Worm (Caenorhabditis elegans) whole organism, L2 larva: ENCODE measurements around the gene C04F5.2.

Source experiments
- C34F6.9 ChIP-seq: fragments of 150-350 bp; optimal IDR thresholded peaks from 2 replicates; lab custom pipeline; 2014; ENCODE audit warnings: missing biosample characterization, missing genetic modification characterization
- F13H6.1 ChIP-seq: sonication (generic microtip); optimal IDR thresholded peaks from 2 replicates; lab custom pipeline; 2016; ENCODE audit warnings: missing genetic modification characterization, missing compliant biosample characterization
- R02D3.7 ChIP-seq: fragments of 150-350 bp; optimal IDR thresholded peaks from 2 replicates; lab custom pipeline; 2014; ENCODE audit warnings: missing biosample characterization, missing genetic modification characterization
- Y55F3AM.14 ChIP-seq: fragments of 200-800 bp; sonication (Bioruptor generic); optimal IDR thresholded peaks from 2 replicates; lab custom pipeline; 2018; ENCODE audit warnings: mild to moderate bottlenecking, missing genetic modification characterization, missing compliant biosample characterization
- ZK546.5 ChIP-seq: sonication (generic microtip); optimal IDR thresholded peaks from 2 replicates; lab custom pipeline; 2017; ENCODE audit warnings: missing biosample characterization, missing genetic modification characterization
- aly-2 ChIP-seq: fragments of 150-350 bp; optimal IDR thresholded peaks from 2 replicates; lab custom pipeline; 2014; ENCODE audit warnings: missing biosample characterization, missing genetic modification characterization
- blmp-1 ChIP-seq: sonication (generic microtip); optimal IDR thresholded peaks from 2 replicates; lab custom pipeline; 2017; ENCODE audit warnings: missing genetic modification characterization, mild to moderate bottlenecking, missing compliant biosample characterization, antibody characterized with exemption, moderate library complexity; ENCODE audit not compliant: insufficient read depth
- crh-2 ChIP-seq: sonication (generic microtip); optimal IDR thresholded peaks from 2 replicates; lab custom pipeline; 2017; ENCODE audit warnings: missing biosample characterization, missing genetic modification characterization
- egl-27 ChIP-seq: sonication (generic microtip); optimal IDR thresholded peaks from 3 replicates; lab custom pipeline; 2017; ENCODE audit warnings: missing biosample characterization, missing genetic modification reagents, missing genetic modification characterization
- elt-1 ChIP-seq: fragments of 150-350 bp; optimal IDR thresholded peaks from 2 replicates; lab custom pipeline; 2014; ENCODE audit warnings: missing biosample characterization, missing genetic modification characterization
- elt-3 ChIP-seq: sonication (generic microtip); optimal IDR thresholded peaks from 2 replicates; lab custom pipeline; 2017; ENCODE audit warnings: missing biosample characterization, missing genetic modification characterization
- fos-1 ChIP-seq: fragments of 150-350 bp; optimal IDR thresholded peaks from 2 replicates; lab custom pipeline; 2014; ENCODE audit warnings: missing biosample characterization, missing genetic modification characterization
- lin-11 ChIP-seq: fragments of 150-350 bp; sonication (generic microtip); optimal IDR thresholded peaks from 2 replicates; lab custom pipeline; 2014; ENCODE audit warnings: missing biosample characterization, missing genetic modification characterization, inconsistent platforms, mixed read lengths
- lin-13 ChIP-seq: fragments of 150-350 bp; optimal IDR thresholded peaks from 2 replicates; lab custom pipeline; 2014; ENCODE audit warnings: missing biosample characterization, missing genetic modification reagents, missing genetic modification characterization
- lsy-2 ChIP-seq, 2 experiments: fragments of 150-350 bp in 1 of 2; sonication (generic microtip) in 1 of 2; optimal IDR thresholded peaks; 2 replicates each; lab custom pipeline; 2014 to 2017; ENCODE audit warnings: missing biosample characterization in 2 of 2, missing genetic modification characterization in 2 of 2
- mab-5 ChIP-seq: fragments of 150-350 bp; optimal IDR thresholded peaks from 2 replicates; lab custom pipeline; 2014; ENCODE audit warnings: missing biosample characterization, missing genetic modification characterization
- nhr-11 ChIP-seq: fragments of 150-350 bp; optimal IDR thresholded peaks from 2 replicates; lab custom pipeline; 2014; ENCODE audit warnings: missing biosample characterization, missing genetic modification characterization
- nhr-12 ChIP-seq: fragments of 150-350 bp; optimal IDR thresholded peaks from 2 replicates; lab custom pipeline; 2014; ENCODE audit warnings: missing biosample characterization, missing genetic modification characterization
- nhr-129 ChIP-seq: fragments of 150-350 bp; optimal IDR thresholded peaks from 2 replicates; lab custom pipeline; 2014; ENCODE audit warnings: missing biosample characterization, missing genetic modification characterization
- nhr-6 ChIP-seq: fragments of 150-350 bp; optimal IDR thresholded peaks from 2 replicates; lab custom pipeline; 2014; ENCODE audit warnings: missing biosample characterization, missing genetic modification characterization
- nhr-77 ChIP-seq: fragments of 150-350 bp; optimal IDR thresholded peaks from 2 replicates; lab custom pipeline; 2014; ENCODE audit warnings: missing biosample characterization, missing genetic modification characterization
- peb-1 ChIP-seq: fragments of 150-350 bp; optimal IDR thresholded peaks from 2 replicates; lab custom pipeline; 2014; ENCODE audit warnings: missing biosample characterization, missing genetic modification characterization
- skn-1 ChIP-seq: sonication (generic microtip); optimal IDR thresholded peaks from 2 replicates; lab custom pipeline; 2017; ENCODE audit warnings: missing biosample characterization, missing genetic modification characterization
- snpc-4 ChIP-seq: fragments of 150-350 bp; optimal IDR thresholded peaks from 2 replicates; lab custom pipeline; 2014; ENCODE audit warnings: missing biosample characterization, missing genetic modification characterization
- unc-39 ChIP-seq: fragments of 150-350 bp; optimal IDR thresholded peaks from 2 replicates; lab custom pipeline; 2014; ENCODE audit warnings: missing biosample characterization, missing genetic modification characterization
- unc-55 ChIP-seq: fragments of 150-350 bp; sonication (generic microtip); optimal IDR thresholded peaks from 3 replicates; lab custom pipeline; 2014; ENCODE audit warnings: missing biosample characterization, missing genetic modification reagents, missing genetic modification characterization
- unc-62 ChIP-seq: fragments of 150-350 bp; optimal IDR thresholded peaks from 2 replicates; lab custom pipeline; 2014; ENCODE audit warnings: missing biosample characterization, missing genetic modification reagents, missing genetic modification characterization
- zag-1 ChIP-seq: fragments of 150-350 bp; optimal IDR thresholded peaks from 2 replicates; lab custom pipeline; 2014; ENCODE audit warnings: missing biosample characterization, missing genetic modification characterization
- ztf-1 ChIP-seq: fragments of 200-800 bp; sonication (Bioruptor generic); conservative IDR thresholded peaks from 2 replicates; pipeline ENCODE4 v1.3.6; 2022; ENCODE audit warnings: missing genetic modification characterization, missing compliant biosample characterization
- ztf-4 ChIP-seq: fragments of 150-350 bp; optimal IDR thresholded peaks from 2 replicates; lab custom pipeline; 2014; ENCODE audit warnings: missing biosample characterization, missing genetic modification characterization

The C04F5.2 gene

ce11 chrV:5132441-5132840, 35.5 kb upstream of the C04F5.2 start, which contains the start of gene F14F9.4:
TSS of gene F14F9.4 (plus strand) at chrV:5132741.
- TF ChIP-seq F13H6.1 (tag; lab: Kevin White, UChicago) (no peak), lin-13 (GFP tag; lab: Kevin White, UChicago) (no peak), unc-62 (GFP tag; lab: Kevin White, UChicago) (no peak), snpc-4 (no peak), elt-3 (tag; lab: Kevin White, UChicago) (no peak)

ce11 chrV:5131380-5131779, 34.4 kb upstream of the C04F5.2 start:
- TF ChIP-seq nhr-129 (tag; lab: Kevin White, UChicago), result peak; percentile 100
- TF ChIP-seq unc-55 (GFP tag; lab: Kevin White, UChicago), result peak; percentile 83
- no peak for TF ChIP-seq lin-11
- peak; percentile 18 for TF ChIP-seq snpc-4
- TF ChIP-seq C34F6.9, result peak; percentile 61
- no peak for TF ChIP-seq ztf-1
- TF ChIP-seq fos-1 (tag; lab: Kevin White, UChicago), result peak; percentile 68
- peak; percentile 52 for TF ChIP-seq skn-1 (tag; lab: Kevin White, UChicago)
- peak in 1 of 2 experiments; percentile 23 for TF ChIP-seq lsy-2 (tag; optimal IDR thresholded peaks at IDR 0.05; lab: Kevin White, UChicago)
- TF ChIP-seq, all 48 proteins: peak for 7

ce11 chrV:5130018-5130417, 33.1 kb upstream of the C04F5.2 start, which contains the start of gene F14F9.8:
TSS of gene F14F9.8 (plus strand) at chrV:5130318.
- TF ChIP-seq zag-1, result no peak
- no peak for TF ChIP-seq ztf-4 (tag; lab: Kevin White, UChicago)
- no peak for TF ChIP-seq elt-1 (tag; lab: Kevin White, UChicago)
- TF ChIP-seq R02D3.7 (tag; lab: Kevin White, UChicago), result no peak
- TF ChIP-seq F13H6.1 (tag; lab: Kevin White, UChicago), result no peak
- TF ChIP-seq lsy-2 (tag; optimal IDR thresholded peaks at IDR 0.05; lab: Kevin White, UChicago), result no peak
- no peak for TF ChIP-seq blmp-1 (tag; lab: Kevin White, UChicago)

- TF ChIP-seq nhr-129 (tag; lab: Kevin White, UChicago), result no peak
- TF ChIP-seq aly-2 (tag; lab: Kevin White, UChicago), result no peak
- no peak for TF ChIP-seq elt-3 (tag; lab: Kevin White, UChicago)
- TF ChIP-seq ZK546.5 (tag; lab: Kevin White, UChicago), result no peak
- no peak for TF ChIP-seq unc-39 (tag; lab: Kevin White, UChicago)
- no peak for TF ChIP-seq blmp-1 (tag; lab: Kevin White, UChicago)
- TF ChIP-seq unc-62 (GFP tag; lab: Kevin White, UChicago), result no peak
- no peak for TF ChIP-seq elt-1 (tag; lab: Kevin White, UChicago)
- TF ChIP-seq crh-2 (tag; lab: Kevin White, UChicago), result no peak
- TF ChIP-seq nhr-11 (tag; lab: Kevin White, UChicago), result no peak
- no peak for TF ChIP-seq mab-5 (tag; lab: Kevin White, UChicago)
Measured at ce11 chrV:5126793-5127192, 29.9 kb upstream of the C04F5.2 start, which contains the start of gene F14F9.5. TSS of gene F14F9.5 (plus strand) at chrV:5127093.

ce11 chrV:5119679-5120078, 22.7 kb upstream of the C04F5.2 start, which contains the start of gene sid-1:
TSS of gene sid-1 (plus strand) at chrV:5119970.
- TF ChIP-seq nhr-12 (no peak), fos-1 (tag; lab: Kevin White, UChicago) (peak; percentile 80)

ce11 chrV:5119109-5119508, 22.2 kb upstream of the C04F5.2 start, which contains the start of gene C04F5.9:
TSS of gene C04F5.9 (minus strand) at chrV:5119209.
- TF ChIP-seq lin-13 (GFP tag; lab: Kevin White, UChicago) (no peak), nhr-77 (tag; lab: Kevin White, UChicago) (no peak), crh-2 (tag; lab: Kevin White, UChicago) (no peak), peb-1 (tag; lab: Kevin White, UChicago) (no peak), nhr-11 (tag; lab: Kevin White, UChicago) (no peak), nhr-6 (tag; lab: Kevin White, UChicago) (no peak), egl-27 (no peak), mab-5 (tag; lab: Kevin White, UChicago) (no peak), Y55F3AM.14 (GFP tag; lab: Kevin White, UChicago) (no peak)
